Worm (Caenorhabditis elegans) whole organism, late embryonic: Measurements from ENCODE around the gene nnt-1.

Experiments
- C08G9.2 ChIP-seq: sonication (generic microtip); optimal IDR thresholded peaks from 2 replicates; lab custom pipeline; 2016; ENCODE audit warnings: mild to moderate bottlenecking, missing genetic modification characterization, moderate library complexity, missing compliant biosample characterization
- C38D4.7 ChIP-seq: fragments of 200-800 bp; sonication (Bioruptor generic); optimal IDR thresholded peaks from 2 replicates; lab custom pipeline; 2018; ENCODE audit warnings: mild to moderate bottlenecking, missing genetic modification characterization, moderate library complexity, missing compliant biosample characterization
- F13H6.1 ChIP-seq: sonication (generic microtip); optimal IDR thresholded peaks from 2 replicates; lab custom pipeline; 2016; ENCODE audit warnings: missing genetic modification characterization, missing compliant biosample characterization
- Y22D7AL.16 ChIP-seq: sonication (generic microtip); optimal IDR thresholded peaks from 2 replicates; lab custom pipeline; 2016; ENCODE audit warnings: missing genetic modification characterization, missing compliant biosample characterization
- ahr-1 ChIP-seq: sonication (generic microtip); optimal IDR thresholded peaks from 2 replicates; lab custom pipeline; 2016; ENCODE audit warnings: missing genetic modification characterization, missing compliant biosample characterization
- ceh-14 ChIP-seq: sonication (generic microtip); optimal IDR thresholded peaks from 2 replicates; lab custom pipeline; 2016; ENCODE audit warnings: missing genotype, missing genetic modification characterization, missing compliant biosample characterization
- ceh-18 ChIP-seq: sonication (generic microtip); optimal IDR thresholded peaks from 2 replicates; lab custom pipeline; 2016; ENCODE audit warnings: missing genetic modification characterization, missing compliant biosample characterization
- ceh-19 ChIP-seq: fragments of 200-800 bp; sonication (Bioruptor generic); optimal IDR thresholded peaks from 2 replicates; lab custom pipeline; 2018; ENCODE audit warnings: mild to moderate bottlenecking, missing genetic modification characterization, missing compliant biosample characterization
- ceh-2 ChIP-seq: sonication (generic microtip); optimal IDR thresholded peaks from 2 replicates; lab custom pipeline; 2016; ENCODE audit warnings: missing genotype, missing genetic modification characterization, missing compliant biosample characterization
- ceh-31 ChIP-seq: sonication (generic microtip); optimal IDR thresholded peaks from 2 replicates; lab custom pipeline; 2016; ENCODE audit warnings: missing genetic modification characterization, missing compliant biosample characterization
- ceh-34 ChIP-seq: sonication (generic microtip); optimal IDR thresholded peaks from 2 replicates; lab custom pipeline; 2016; ENCODE audit warnings: mild to moderate bottlenecking, missing genetic modification characterization, missing compliant biosample characterization
- ceh-45 ChIP-seq: fragments of 200-800 bp; sonication (Bioruptor generic); IDR thresholded peaks from 2 replicates; pipeline ENCODE4 v1.3.6; 2022; ENCODE audit warnings: missing genetic modification reagents, missing genetic modification characterization, missing compliant biosample characterization
- che-1 ChIP-seq: sonication (generic microtip); optimal IDR thresholded peaks from 2 replicates; lab custom pipeline; 2016; ENCODE audit warnings: mild to moderate bottlenecking, missing genetic modification characterization, missing compliant biosample characterization
- elt-2 ChIP-seq: sonication (generic microtip); optimal IDR thresholded peaks from 2 replicates; lab custom pipeline; 2016; ENCODE audit warnings: missing genetic modification reagents, missing genetic modification characterization, missing compliant biosample characterization
- elt-4 ChIP-seq: sonication (generic microtip); optimal IDR thresholded peaks from 2 replicates; lab custom pipeline; 2016; ENCODE audit warnings: missing genetic modification characterization, missing compliant biosample characterization
- ets-4 ChIP-seq: sonication (generic microtip); optimal IDR thresholded peaks from 2 replicates; lab custom pipeline; 2016; ENCODE audit warnings: missing genetic modification characterization, missing compliant biosample characterization
- fax-1 ChIP-seq: sonication (generic microtip); optimal IDR thresholded peaks from 2 replicates; lab custom pipeline; 2016; ENCODE audit warnings: missing genotype, missing genetic modification characterization, missing compliant biosample characterization
- gmeb-2 ChIP-seq: sonication (generic microtip); optimal IDR thresholded peaks from 2 replicates; lab custom pipeline; 2016; ENCODE audit warnings: missing genetic modification characterization, inconsistent platforms, missing compliant biosample characterization
- hlh-6 ChIP-seq: sonication (generic microtip); optimal IDR thresholded peaks from 2 replicates; lab custom pipeline; 2016; ENCODE audit warnings: missing genotype, missing genetic modification characterization, missing compliant biosample characterization
- hlh-8 ChIP-seq: sonication (generic microtip); optimal IDR thresholded peaks from 2 replicates; lab custom pipeline; 2016; ENCODE audit warnings: missing genotype, missing genetic modification characterization, missing compliant biosample characterization
- madf-2 ChIP-seq: sonication (generic microtip); optimal IDR thresholded peaks from 2 replicates; lab custom pipeline; 2017; ENCODE audit warnings: missing genetic modification characterization, missing compliant biosample characterization
- mec-3 ChIP-seq: sonication (generic microtip); optimal IDR thresholded peaks from 2 replicates; lab custom pipeline; 2016; ENCODE audit warnings: borderline replicate concordance, missing genetic modification characterization, missing compliant biosample characterization
- nfya-1 ChIP-seq: sonication (generic microtip); optimal IDR thresholded peaks from 2 replicates; lab custom pipeline; 2017; ENCODE audit warnings: missing genetic modification characterization, mild to moderate bottlenecking, missing compliant biosample characterization, antibody characterized with exemption, moderate library complexity
- npax-4 ChIP-seq: sonication (generic microtip); optimal IDR thresholded peaks from 2 replicates; lab custom pipeline; 2016; ENCODE audit warnings: missing genetic modification characterization, missing compliant biosample characterization
- odd-2 ChIP-seq: sonication (generic microtip); optimal IDR thresholded peaks from 2 replicates; lab custom pipeline; 2017; ENCODE audit warnings: antibody characterized with exemption, mild to moderate bottlenecking, missing genetic modification characterization, missing compliant biosample characterization
- pag-3 ChIP-seq: sonication (generic microtip); optimal IDR thresholded peaks from 2 replicates; lab custom pipeline; 2016; ENCODE audit warnings: missing compliant biosample characterization, missing genetic modification characterization, borderline replicate concordance
- pax-1 ChIP-seq: fragments of 150-350 bp; optimal IDR thresholded peaks from 2 replicates; lab custom pipeline; 2014; ENCODE audit warnings: missing biosample characterization, missing genetic modification characterization
- pqm-1 ChIP-seq: sonication (generic microtip); optimal IDR thresholded peaks from 2 replicates; lab custom pipeline; 2016; ENCODE audit warnings: missing genetic modification characterization, missing compliant biosample characterization
- ref-2 ChIP-seq: sonication (generic microtip); optimal IDR thresholded peaks from 2 replicates; lab custom pipeline; 2016; ENCODE audit warnings: missing genetic modification characterization, missing compliant biosample characterization
- sdc-2 ChIP-seq: sonication (generic microtip); optimal IDR thresholded peaks from 2 replicates; lab custom pipeline; 2016; ENCODE audit warnings: missing genotype, missing genetic modification characterization, missing compliant biosample characterization
- syd-9 ChIP-seq: sonication (generic microtip); optimal IDR thresholded peaks from 2 replicates; lab custom pipeline; 2016; ENCODE audit warnings: mild to moderate bottlenecking, missing genetic modification characterization, moderate library complexity, missing compliant biosample characterization
- tbx-2 ChIP-seq: sonication (generic microtip); optimal IDR thresholded peaks from 2 replicates; lab custom pipeline; 2016; ENCODE audit warnings: missing genetic modification characterization, missing compliant biosample characterization
- tbx-7 ChIP-seq: sonication (generic microtip); optimal IDR thresholded peaks from 2 replicates; lab custom pipeline; 2016; ENCODE audit warnings: missing genotype, missing genetic modification characterization, missing compliant biosample characterization
- unc-3 ChIP-seq, 2 experiments: fragments of 200-800 bp in 1 of 2; sonication (Bioruptor generic) in 1 of 2; sonication (generic microtip) in 1 of 2; conservative IDR thresholded peaks in 1 of 2; optimal IDR thresholded peaks in 1 of 2; 2 replicates each; pipeline versions ENCODE4 v1.3.6 to Lab custom; 2016 to 2022; ENCODE audit warnings: missing compliant biosample characterization in 2 of 2, missing genetic modification characterization in 2 of 2, missing genetic modification reagents in 1 of 2
- unc-42 ChIP-seq: sonication (generic microtip); optimal IDR thresholded peaks from 2 replicates; lab custom pipeline; 2016; ENCODE audit warnings: missing genotype, missing genetic modification characterization, missing compliant biosample characterization
- unc-55 ChIP-seq: sonication (generic microtip); optimal IDR thresholded peaks from 2 replicates; lab custom pipeline; 2017; ENCODE audit warnings: missing biosample characterization, missing genetic modification reagents, missing genetic modification characterization
- zip-5 ChIP-seq: sonication (generic microtip); optimal IDR thresholded peaks from 2 replicates; lab custom pipeline; 2016; ENCODE audit warnings: missing genetic modification characterization, missing compliant biosample characterization
- ztf-16 ChIP-seq: sonication (generic microtip); optimal IDR thresholded peaks from 2 replicates; lab custom pipeline; 2017; ENCODE audit warnings: missing genetic modification characterization, missing compliant biosample characterization

Gene nnt-1

DNA sequence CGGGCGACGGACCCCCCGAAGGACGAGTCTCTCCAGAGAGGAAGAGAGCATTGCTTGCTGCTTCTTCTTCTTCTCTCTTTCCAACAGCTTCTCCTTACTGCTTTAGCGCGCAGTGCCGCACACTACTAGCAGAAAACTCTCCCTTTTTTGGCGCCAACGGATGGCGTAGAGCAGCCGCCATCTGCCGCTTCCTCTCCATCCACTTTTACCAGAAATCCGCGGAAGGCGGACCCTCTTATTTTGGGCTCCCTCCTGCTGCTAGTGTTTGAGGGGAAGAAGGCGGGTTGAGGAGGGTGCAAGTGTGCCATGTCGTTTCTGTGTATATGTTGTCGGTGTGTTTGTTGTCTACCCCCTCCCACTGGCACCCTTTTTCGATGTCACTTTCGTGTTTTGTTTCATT lies 12.3 kb downstream of the nnt-1 start:
- TF ChIP-seq ceh-2 (tag; lab: Kevin White, UChicago) (no peak), elt-2 (tag; lab: Kevin White, UChicago) (no peak), tbx-2 (tag; lab: Kevin White, UChicago) (peak; percentile 52), gmeb-2 (tag; lab: Kevin White, UChicago) (no peak), mec-3 (tag; lab: Kevin White, UChicago) (peak; percentile 58), syd-9 (tag; lab: Kevin White, UChicago) (peak; percentile 21), nfya-1 (tag; lab: Kevin White, UChicago) (peak; percentile 6), ceh-18 (tag; lab: Kevin White, UChicago) (peak; percentile 40), sdc-2 (tag; lab: Kevin White, UChicago) (peak; percentile 16), ceh-34 (tag; lab: Kevin White, UChicago) (peak; percentile 40), tbx-7 (tag; lab: Kevin White, UChicago) (no peak), che-1 (tag; lab: Kevin White, UChicago) (peak; percentile 28), ceh-14 (tag; lab: Kevin White, UChicago) (peak; percentile 36), ahr-1 (no peak), ceh-45 (GFP tag; lab: Robert Waterston, UW) (no peak), unc-42 (peak; percentile 48), ceh-31 (tag; lab: Kevin White, UChicago) (peak; percentile 56), ref-2 (tag; lab: Kevin White, UChicago) (peak; percentile 39), hlh-8 (tag; lab: Kevin White, UChicago) (peak; percentile 21), unc-3 (GFP tag; conservative IDR thresholded peaks at IDR 0.05; lab: Robert Waterston, UW) (no peak), unc-3 (tag; optimal IDR thresholded peaks at IDR 0.05; lab: Kevin White, UChicago) (peak; percentile 43), C08G9.2 (peak; percentile 4), odd-2 (tag; lab: Kevin White, UChicago) (no peak), ceh-19 (peak; percentile 70), fax-1 (peak; percentile 10), pqm-1 (tag; lab: Kevin White, UChicago) (peak; percentile 15), hlh-6 (tag; lab: Kevin White, UChicago) (peak; percentile 66), elt-4 (no peak), Y22D7AL.16 (tag; lab: Kevin White, UChicago) (no peak), ztf-16 (tag; lab: Kevin White, UChicago) (no peak), pag-3 (tag; lab: Kevin White, UChicago) (no peak)

DNA sequence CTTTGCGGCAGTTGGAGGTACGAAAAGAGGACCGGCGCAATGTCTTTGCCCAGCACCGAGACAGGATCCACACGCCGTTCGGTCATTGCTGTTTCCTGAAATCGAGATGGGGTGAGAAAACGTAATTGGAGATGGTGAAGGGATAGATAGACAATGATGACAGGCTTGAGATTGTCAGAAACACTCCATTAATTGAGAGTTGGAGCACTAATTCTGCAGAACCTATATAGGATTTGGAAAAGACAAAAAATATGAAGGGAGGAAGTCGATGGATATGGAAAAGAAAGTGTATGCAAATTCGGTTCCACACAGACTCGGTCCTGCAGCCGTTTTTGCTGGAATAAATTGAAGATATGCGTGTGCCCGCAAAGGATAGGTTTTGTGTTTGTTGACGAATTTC lies 16.1 kb downstream of the nnt-1 start, which contains the start of gene Y72A10A.1:
Gene Y72A10A.1 (minus strand): TSS at position 101 of the 400 bp plus-strand sequence.
- TF ChIP-seq ceh-2 (tag; lab: Kevin White, UChicago) (no peak), nfya-1 (tag; lab: Kevin White, UChicago) (no peak), ceh-45 (GFP tag; lab: Robert Waterston, UW) (no peak), madf-2 (no peak)

DNA sequence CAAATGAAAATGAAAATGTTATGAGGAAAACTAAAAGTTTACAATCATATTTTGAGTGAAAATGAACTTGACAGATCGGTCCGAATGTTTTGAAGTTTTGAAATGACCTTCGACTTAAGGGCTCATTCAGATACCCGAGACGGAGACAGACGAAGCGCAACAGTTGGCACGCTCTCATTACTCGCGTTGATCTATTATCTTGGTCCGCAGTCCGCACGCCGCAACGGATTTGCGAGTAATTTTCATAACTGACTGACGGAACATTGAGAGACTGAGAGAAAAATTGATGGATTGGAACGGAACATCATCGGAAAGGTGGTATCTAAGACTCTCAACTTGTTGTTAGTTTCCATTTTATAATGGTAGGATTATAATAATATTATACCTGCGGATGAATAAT lies 23.8 kb downstream of the nnt-1 start:
- peak; percentile 82 for TF ChIP-seq unc-55
- no peak for TF ChIP-seq ets-4 (tag; lab: Kevin White, UChicago)

DNA sequence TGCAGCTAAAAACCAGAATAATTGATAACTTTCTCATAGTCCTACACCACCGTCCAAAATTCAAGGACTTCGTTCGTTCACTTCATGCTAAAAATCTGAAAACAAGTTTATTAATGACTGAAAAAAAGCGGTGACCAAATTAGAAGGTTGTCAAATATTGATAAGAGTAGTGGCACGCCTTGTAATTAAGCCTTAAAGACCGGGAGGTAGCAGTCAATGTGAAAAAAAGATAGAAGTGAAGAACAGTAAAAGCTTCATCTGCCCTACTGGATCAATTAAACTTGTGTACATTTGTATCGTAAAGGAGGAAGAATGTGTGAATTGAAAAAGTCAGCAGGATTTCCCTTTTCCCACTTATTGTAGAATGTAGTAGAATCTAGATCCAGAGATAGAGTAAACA lies 28.3 kb downstream of the nnt-1 start, which contains the start of gene tag-275:
Gene tag-275 (minus strand): TSS at position 101 of the 400 bp plus-strand sequence.
- no peak for TF ChIP-seq F13H6.1 (tag; lab: Kevin White, UChicago)
- TF ChIP-seq pax-1 (tag; lab: Kevin White, UChicago) = no peak
- TF ChIP-seq zip-5 (tag; lab: Kevin White, UChicago) = no peak
- no peak for TF ChIP-seq mec-3 (tag; lab: Kevin White, UChicago)
- no peak for TF ChIP-seq ceh-2 (tag; lab: Kevin White, UChicago)
- no peak for TF ChIP-seq npax-4 (tag; lab: Kevin White, UChicago)
- no peak for TF ChIP-seq C38D4.7 (GFP tag; lab: Kevin White, UChicago)
